Fruit fly (Drosophila melanogaster): ENCODE measurements around the gene CG1958.

The CG1958 gene

DNA sequence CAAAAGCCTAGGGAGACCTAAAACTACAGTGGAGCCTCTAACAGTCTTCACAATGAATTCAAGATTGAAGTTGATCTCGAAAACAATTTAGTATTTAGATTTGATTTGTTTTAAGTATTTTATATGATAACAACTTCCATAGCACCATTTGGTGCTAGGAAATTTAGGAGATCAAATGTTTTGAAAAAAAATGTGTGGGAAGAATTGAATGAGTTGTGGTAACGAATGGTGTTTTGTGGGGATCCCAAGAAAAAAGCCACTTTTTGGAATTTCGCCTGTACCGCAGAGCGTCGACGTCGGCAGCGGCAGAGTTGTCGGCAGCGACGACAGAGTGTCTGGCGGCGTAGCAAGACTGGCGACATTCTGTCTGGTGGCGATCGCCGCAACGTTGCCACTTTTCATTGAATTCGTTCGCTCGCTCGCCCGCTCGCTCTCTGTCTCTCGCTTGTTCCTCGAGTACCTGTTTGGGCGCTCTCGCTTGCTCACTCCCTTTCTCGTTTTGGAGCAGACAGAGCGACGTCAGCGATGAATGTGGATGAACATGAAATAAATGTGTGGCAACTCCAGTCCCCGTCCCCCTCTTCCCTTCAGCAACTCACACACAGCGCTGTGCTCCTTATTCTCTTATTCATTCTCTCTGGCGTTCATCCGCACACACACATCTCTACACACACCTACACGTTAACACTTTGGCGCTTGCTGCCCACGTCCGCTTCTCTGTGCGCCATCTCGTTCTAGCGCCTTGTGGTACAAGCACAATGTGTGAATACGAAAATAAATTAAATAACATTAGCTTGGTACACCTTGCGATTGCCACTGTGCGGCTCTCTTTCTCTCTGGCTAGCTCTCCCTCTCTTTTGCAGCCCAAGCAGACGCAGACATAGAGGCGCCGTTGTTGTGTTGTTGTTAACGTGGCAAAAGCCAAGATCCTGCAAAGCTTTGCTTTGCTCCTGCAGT lies 33.0 kb downstream of the CG1958 start (continued):
- peak; percentile 12 for TF ChIP-seq CG10274 (GFP tag; optimal IDR thresholded peaks at IDR 0.05)
- TF ChIP-seq fd3F (GFP tag; optimal IDR thresholded peaks at IDR 0.05): peak; percentile 1
- TF ChIP-seq Oaz (GFP tag; IDR thresholded peaks at IDR 0.05): no peak
- TF ChIP-seq Adf1 (GFP tag; IDR thresholded peaks at IDR 0.05): peak; percentile 87
- TF ChIP-seq Dek (tag; optimal IDR thresholded peaks at IDR 0.05): peak; percentile 31
- peak; percentile 22 for TF ChIP-seq gcm (GFP tag; optimal IDR thresholded peaks at IDR 0.05)
- peak; percentile 21 for TF ChIP-seq slp2 (GFP tag; optimal IDR thresholded peaks at IDR 0.05)
- TF ChIP-seq trh (GFP tag; optimal IDR thresholded peaks at IDR 0.05): no peak
- TF ChIP-seq onecut (GFP tag; IDR thresholded peaks at IDR 0.05): peak; percentile 47; the same call in 1 of the 2 replicates
- no peak for TF ChIP-seq Doc3 (GFP tag; IDR thresholded peaks at IDR 0.05; ENCODE audit: partially characterized antibody)
- TF ChIP-seq tio (GFP tag; optimal IDR thresholded peaks at IDR 0.05): peak; percentile 17
- TF ChIP-seq CG14441 (GFP tag; IDR thresholded peaks at IDR 0.05): peak; percentile 42; the same call in 1 of the 2 replicates
- TF ChIP-seq E2f1 (GFP tag; IDR thresholded peaks at IDR 0.05): peak; percentile 45
- peak; percentile 91 for TF ChIP-seq kni (GFP tag; optimal IDR thresholded peaks at IDR 0.05)
- TF ChIP-seq Xbp1 (GFP tag; optimal IDR thresholded peaks at IDR 0.05): peak; percentile 35
- TF ChIP-seq CG10366 (GFP tag; IDR thresholded peaks at IDR 0.05): peak; percentile 29; the same call in 1 of the 2 replicates
- no peak for TF ChIP-seq CG31388 (GFP tag; optimal IDR thresholded peaks at IDR 0.05)
- peak; percentile 5 for TF ChIP-seq CG1529 (GFP tag; optimal IDR thresholded peaks at IDR 0.05)
- no peak for TF ChIP-seq BEAF-32 (GFP tag; optimal IDR thresholded peaks at IDR 0.05)
- TF ChIP-seq Rfx (GFP tag; IDR thresholded peaks at IDR 0.05): peak; percentile 52
- TF ChIP-seq ken (GFP tag; IDR thresholded peaks at IDR 0.05): no peak
- TF ChIP-seq kay (GFP tag; optimal IDR thresholded peaks at IDR 0.05): peak; percentile 52
- TF ChIP-seq bab2 (GFP tag; optimal IDR thresholded peaks at IDR 0.05): peak; percentile 13
- TF ChIP-seq CG4820 (GFP tag; optimal IDR thresholded peaks at IDR 0.05): peak; percentile 22
- no peak for TF ChIP-seq CG14667 (GFP tag; IDR thresholded peaks at IDR 0.05)
- peak; percentile 38 for TF ChIP-seq CG6813 (GFP tag; optimal IDR thresholded peaks at IDR 0.05)
- peak; percentile 81 for TF ChIP-seq CG12769 (tag; optimal IDR thresholded peaks at IDR 0.05)
- no peak for TF ChIP-seq Bdp1 (GFP tag; optimal IDR thresholded peaks at IDR 0.05)
- TF ChIP-seq tin (GFP tag; optimal IDR thresholded peaks at IDR 0.05): peak; percentile 29
- TF ChIP-seq kah (GFP tag; optimal IDR thresholded peaks at IDR 0.05): no peak
- TF ChIP-seq CG6689 (GFP tag; IDR thresholded peaks at IDR 0.05): peak; percentile 43; the same call in 1 of the 2 replicates
- peak; percentile 53; the same call in 2 of the 3 replicates for TF ChIP-seq CG11093 (GFP tag; IDR thresholded peaks at IDR 0.05)
- TF ChIP-seq phol (tag; optimal IDR thresholded peaks at IDR 0.05): peak; percentile 62
- peak; percentile 99 for TF ChIP-seq sr (GFP tag; IDR thresholded peaks at IDR 0.05)
- TF ChIP-seq CG13424 (tag; optimal IDR thresholded peaks at IDR 0.05): peak; percentile 66
- peak; percentile 66 for TF ChIP-seq CG15269 (tag; optimal IDR thresholded peaks at IDR 0.05)
- no peak for TF ChIP-seq ab (GFP tag; optimal IDR thresholded peaks at IDR 0.05)
- TF ChIP-seq CG32772 (GFP tag; IDR thresholded peaks at IDR 0.05): no peak
- TF ChIP-seq CG9817 (tag; optimal IDR thresholded peaks at IDR 0.05): peak; percentile 57
- no peak for TF ChIP-seq Abd-B (GFP tag; optimal IDR thresholded peaks at IDR 0.05)
- TF ChIP-seq caup (GFP tag; optimal IDR thresholded peaks at IDR 0.05; ENCODE audit: severe bottlenecking): peak; percentile 1
- TF ChIP-seq CG4360 (GFP tag; IDR thresholded peaks at IDR 0.05): no peak
- TF ChIP-seq zfh1 (GFP tag; IDR thresholded peaks at IDR 0.05): no peak; the same call in 2 of the 3 replicates
- peak; percentile 34; the same call in 1 of the 2 replicates for TF ChIP-seq Atf6 (GFP tag; IDR thresholded peaks at IDR 0.05)
- TF ChIP-seq HHEX (GFP tag; optimal IDR thresholded peaks at IDR 0.05): peak; percentile 22
- no peak for TF ChIP-seq CG31365 (tag; optimal IDR thresholded peaks at IDR 0.05)
- TF ChIP-seq CG1603 (tag; optimal IDR thresholded peaks at IDR 0.05): peak; percentile 20
- no peak for TF ChIP-seq trem (tag; optimal IDR thresholded peaks at IDR 0.05)

Measured in whole organism, embryonic.